Fruit fly (Drosophila melanogaster): Measurements from ENCODE around the gene CG4045.

Gene CG4045

DNA sequence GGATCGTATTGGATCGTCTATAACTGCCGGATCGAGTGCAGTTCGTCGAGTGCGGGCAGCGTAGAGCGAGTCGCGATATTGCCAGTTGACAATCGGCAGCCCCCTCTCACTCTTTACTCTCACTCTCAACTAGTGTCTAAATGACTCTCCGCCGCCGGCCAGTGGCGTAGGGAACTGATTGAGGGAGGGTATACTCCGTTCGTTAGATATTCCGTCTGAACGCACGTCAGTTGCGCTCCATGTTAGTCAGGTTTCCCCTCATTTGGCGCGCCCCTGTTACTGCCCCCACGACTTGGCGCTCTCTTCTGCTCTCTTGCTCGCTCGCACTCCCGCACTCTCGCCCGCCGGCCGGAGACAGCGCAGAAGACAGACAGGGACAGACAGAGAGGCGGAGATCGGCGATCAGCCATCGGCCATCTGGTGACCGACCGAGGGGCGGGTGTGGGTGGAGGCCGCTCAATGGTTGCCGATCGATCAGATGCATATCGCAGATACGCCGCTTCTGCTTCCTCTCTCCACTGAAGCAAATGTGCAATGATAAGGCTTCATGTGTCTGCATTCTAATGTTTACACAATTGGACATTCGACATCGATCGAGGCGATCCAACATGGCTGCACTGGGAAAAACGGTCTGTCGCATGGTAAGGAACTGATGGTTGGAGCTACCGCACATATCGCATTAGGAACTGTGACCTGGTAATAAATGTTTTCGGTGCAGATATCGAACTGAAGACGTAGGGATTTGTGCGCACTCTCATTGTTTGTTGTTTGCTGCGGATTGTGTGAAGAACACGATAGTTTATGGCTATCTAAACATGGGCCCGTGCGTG lies 25.4 kb downstream of the CG4045 start, which contains the start of gene moody (continued):
- peak; percentile 92 for TF ChIP-seq D19B (GFP tag; optimal IDR thresholded peaks at IDR 0.05)
- peak; percentile 98 for TF ChIP-seq CHES-1-like (GFP tag; optimal IDR thresholded peaks at IDR 0.05)
- TF ChIP-seq Rx (GFP tag; IDR thresholded peaks at IDR 0.05): peak; percentile 98
- TF ChIP-seq otp (GFP tag; IDR thresholded peaks at IDR 0.05): peak; percentile 99
- TF ChIP-seq CG4404 (GFP tag; IDR thresholded peaks at IDR 0.05): peak; percentile 93
- peak; percentile 80 for TF ChIP-seq E2f2 (GFP tag; IDR thresholded peaks at IDR 0.05)
- peak; percentile 96 for TF ChIP-seq Nf-YA (GFP tag; IDR thresholded peaks at IDR 0.05)
- peak; percentile 97 for TF ChIP-seq CG2678 (tag; optimal IDR thresholded peaks at IDR 0.05)
- peak; percentile 98 for TF ChIP-seq gsb (GFP tag; IDR thresholded peaks at IDR 0.05)
- peak; percentile 87 for TF ChIP-seq CG7357 (GFP tag; IDR thresholded peaks at IDR 0.05)
- TF ChIP-seq CG3838 (GFP tag; optimal IDR thresholded peaks at IDR 0.05): peak; percentile 83
- TF ChIP-seq Camta (GFP tag; optimal IDR thresholded peaks at IDR 0.05): peak; percentile 95
- peak; percentile 91 for TF ChIP-seq D19A (tag; optimal IDR thresholded peaks at IDR 0.05)
- TF ChIP-seq CG13296 (GFP tag; optimal IDR thresholded peaks at IDR 0.05): peak; percentile 98
- TF ChIP-seq CG31224 (GFP tag; IDR thresholded peaks at IDR 0.05): peak; percentile 96
- TF ChIP-seq NFAT (GFP tag; IDR thresholded peaks at IDR 0.05): peak; percentile 100
- TF ChIP-seq cato (GFP tag; optimal IDR thresholded peaks at IDR 0.05; ENCODE audit: borderline replicate concordance): peak; percentile 92
- TF ChIP-seq CG12104 (GFP tag; optimal IDR thresholded peaks at IDR 0.05): peak; percentile 86
- peak; percentile 96 for TF ChIP-seq klu (GFP tag; IDR thresholded peaks at IDR 0.05)
- peak; percentile 60 for TF ChIP-seq Spps (tag; optimal IDR thresholded peaks at IDR 0.05)
- peak; percentile 97 for TF ChIP-seq CG4424 (GFP tag; optimal IDR thresholded peaks at IDR 0.05)
- peak; percentile 93 for TF ChIP-seq Gsc (GFP tag; IDR thresholded peaks at IDR 0.05)
- TF ChIP-seq CG6765 (GFP tag; optimal IDR thresholded peaks at IDR 0.05): peak; percentile 98
- peak; percentile 99 for TF ChIP-seq ci (GFP tag; IDR thresholded peaks at IDR 0.05)
- TF ChIP-seq oc (tag; optimal IDR thresholded peaks at IDR 0.05): peak; percentile 94
- TF ChIP-seq CG2875 (GFP tag; optimal IDR thresholded peaks at IDR 0.05): peak; percentile 93
- TF ChIP-seq MTF-1 (GFP tag; optimal IDR thresholded peaks at IDR 0.05; ENCODE audit: borderline replicate concordance): peak; percentile 97
- TF ChIP-seq Dref (GFP tag; IDR thresholded peaks at IDR 0.05): peak; percentile 58
- TF ChIP-seq CG8924 (tag; optimal IDR thresholded peaks at IDR 0.05): peak; percentile 96
- peak; percentile 86 for TF ChIP-seq z (GFP tag; IDR thresholded peaks at IDR 0.05)
- peak; percentile 92 for TF ChIP-seq Doc2 (GFP tag; IDR thresholded peaks at IDR 0.05)
- peak; percentile 98 for TF ChIP-seq CG13624 (GFP tag; optimal IDR thresholded peaks at IDR 0.05)
- peak; percentile 96 for TF ChIP-seq unpg (GFP tag; optimal IDR thresholded peaks at IDR 0.05)
- TF ChIP-seq CG15073 (GFP tag; optimal IDR thresholded peaks at IDR 0.05): peak; percentile 69
- TF ChIP-seq crc (GFP tag; optimal IDR thresholded peaks at IDR 0.05): peak; percentile 95
- peak; percentile 97 for TF ChIP-seq sens-2 (GFP tag; IDR thresholded peaks at IDR 0.05)
- TF ChIP-seq HLH3B (GFP tag; IDR thresholded peaks at IDR 0.05): peak; percentile 98
- TF ChIP-seq CG3995 (GFP tag; optimal IDR thresholded peaks at IDR 0.05): peak; percentile 81
- TF ChIP-seq rib (GFP tag; IDR thresholded peaks at IDR 0.05): peak; percentile 99
- peak; percentile 97 for TF ChIP-seq BtbVII (GFP tag; optimal IDR thresholded peaks at IDR 0.05)
- TF ChIP-seq Blimp-1 (GFP tag; optimal IDR thresholded peaks at IDR 0.05): peak; percentile 96
- peak; percentile 99 for TF ChIP-seq Dbx (GFP tag; IDR thresholded peaks at IDR 0.05)
- TF ChIP-seq fd64A (GFP tag; optimal IDR thresholded peaks at IDR 0.05): peak; percentile 85
- TF ChIP-seq E2f1 (GFP tag; IDR thresholded peaks at IDR 0.05): peak; percentile 98
- peak; percentile 99 for TF ChIP-seq CG9932 (GFP tag; IDR thresholded peaks at IDR 0.05)
- peak; percentile 98 for TF ChIP-seq CG11085 (GFP tag; IDR thresholded peaks at IDR 0.05)
- peak; percentile 34 for TF ChIP-seq Dp (GFP tag; optimal IDR thresholded peaks at IDR 0.05)
- TF ChIP-seq Drgx (GFP tag; IDR thresholded peaks at IDR 0.05): peak; percentile 99
- peak; percentile 96 for TF ChIP-seq Fer2 (tag; optimal IDR thresholded peaks at IDR 0.05)
- TF ChIP-seq ems (GFP tag; optimal IDR thresholded peaks at IDR 0.05): peak; percentile 98

Measured in whole organism, embryonic.